Fruit fly (Drosophila melanogaster) whole organism, embryonic: ENCODE results near the gene CG10996.

Experiments used
- CG12104 ChIP-seq: fragments of 200-800 bp; sonication (Bioruptor generic); optimal IDR thresholded peaks from 3 replicates; lab custom pipeline; 2016; ENCODE audit warnings: missing biosample characterization, missing genetic modification characterization
- CG33557 ChIP-seq: fragments of 200-800 bp; sonication (Bioruptor generic); optimal IDR thresholded peaks from 2 replicates; lab custom pipeline; 2019; ENCODE audit warnings: missing biosample characterization, mild to moderate bottlenecking, missing genetic modification characterization, moderate library complexity
- CG6175 ChIP-seq: fragments of 200-800 bp; sonication (Bioruptor generic); IDR thresholded peaks from 3 replicates; pipeline ENCODE4 v1.3.6; 2022; ENCODE audit warnings: missing biosample characterization, missing genetic modification characterization
- CG8478 ChIP-seq: fragments of >200 bp; optimal IDR thresholded peaks from 2 replicates; lab custom pipeline; 2018
- br ChIP-seq: fragments of >200 bp; optimal IDR thresholded peaks from 2 replicates; lab custom pipeline; 2017
- dimm ChIP-seq: fragments of 200-800 bp; sonication (Bioruptor generic); IDR thresholded peaks from 2 replicates; pipeline ENCODE4 v1.3.6; 2022; ENCODE audit warnings: missing biosample characterization, missing genetic modification characterization
- peb ChIP-seq: fragments of 200-800 bp; sonication (Bioruptor generic); IDR thresholded peaks from 2 replicates; pipeline ENCODE4 v1.3.6; 2022; ENCODE audit warnings: missing biosample characterization, missing genetic modification characterization
- zf30C ChIP-seq: fragments of 200-800 bp; sonication (Bioruptor generic); optimal IDR thresholded peaks from 3 replicates; lab custom pipeline; 2018; ENCODE audit warnings: missing biosample characterization, mild to moderate bottlenecking, missing genetic modification characterization

DNA sequence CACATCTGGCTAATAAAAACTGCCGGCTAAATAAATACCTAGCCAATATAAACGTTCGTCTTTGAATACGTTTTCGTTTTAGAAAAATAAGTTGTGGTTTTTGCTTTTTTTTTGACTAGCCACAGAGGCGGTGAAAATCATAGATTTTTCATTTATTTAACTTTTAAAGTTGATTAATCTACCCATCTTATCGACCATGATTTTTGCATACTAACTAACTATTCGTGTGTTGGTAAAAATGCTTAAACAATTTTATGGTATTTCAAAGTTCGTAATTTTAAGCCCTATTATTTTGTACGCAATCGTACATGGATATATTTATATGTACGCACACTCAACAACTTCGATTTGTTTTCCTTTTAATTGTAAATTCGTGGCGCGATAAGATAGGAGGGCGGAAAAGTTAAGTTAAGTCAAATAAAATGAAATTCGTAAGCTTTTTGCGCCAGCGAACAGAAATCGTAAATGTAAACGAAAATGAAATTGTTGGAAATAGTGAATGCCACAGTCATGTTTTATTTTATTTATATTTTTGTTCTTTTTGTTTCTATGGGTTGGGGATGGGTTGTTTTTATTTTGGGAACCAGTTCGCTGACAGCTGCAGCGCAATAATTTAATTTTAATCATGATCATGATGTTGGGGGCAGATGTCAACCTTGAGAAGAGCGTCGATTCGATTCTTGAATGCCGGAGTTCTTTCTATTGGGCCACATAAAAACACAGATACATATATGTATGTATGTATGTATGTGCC, 20.2 kb upstream of the CG10996 start:
- TF ChIP-seq CG12104 (GFP tag; lab: Kevin White, UChicago) (no peak), CG8478 (no peak), peb (no peak), CG6175 (GFP tag; lab: Robert Waterston, UW) (no peak), zf30C (GFP tag; lab: Kevin White, UChicago) (no peak), dimm (GFP tag; lab: Robert Waterston, UW) (no peak), br (lab: Kevin White, UChicago) (no peak), CG33557 (GFP tag; lab: Kevin White, UChicago) (no peak)
